Worm (Caenorhabditis elegans) whole organism, late embryonic: Measurements from ENCODE around the gene ucr-1.

Experiments used
- F13H6.1 ChIP-seq: sonication (generic microtip); optimal IDR thresholded peaks from 2 replicates; lab custom pipeline; 2016; ENCODE audit warnings: missing genetic modification characterization, missing compliant biosample characterization
- ama-1 ChIP-seq: fragments of 150-350 bp; optimal IDR thresholded peaks from 2 replicates; lab custom pipeline; 2014
- ceh-30 ChIP-seq: fragments of 150-350 bp; optimal IDR thresholded peaks from 2 replicates; lab custom pipeline; 2014; ENCODE audit warnings: missing biosample characterization, missing genetic modification characterization
- ceh-6 ChIP-seq: fragments of 200-800 bp; sonication (Bioruptor generic); optimal IDR thresholded peaks from 2 replicates; lab custom pipeline; 2018; ENCODE audit warnings: mild to moderate bottlenecking, missing genetic modification characterization, missing compliant biosample characterization
- nhr-11 ChIP-seq: fragments of 150-350 bp; optimal IDR thresholded peaks from 2 replicates; lab custom pipeline; 2014; ENCODE audit warnings: missing biosample characterization, missing genetic modification characterization
- pha-4 ChIP-seq: fragments of 150-350 bp; optimal IDR thresholded peaks from 2 replicates; lab custom pipeline; 2018; ENCODE audit warnings: missing biosample characterization, missing genetic modification reagents, missing genetic modification characterization
- tbx-2 ChIP-seq: sonication (generic microtip); optimal IDR thresholded peaks from 2 replicates; lab custom pipeline; 2016; ENCODE audit warnings: missing genetic modification characterization, missing compliant biosample characterization
- unc-86 ChIP-seq: sonication (generic microtip); optimal IDR thresholded peaks from 2 replicates; lab custom pipeline; 2016; ENCODE audit warnings: missing genetic modification characterization, missing compliant biosample characterization

DNA sequence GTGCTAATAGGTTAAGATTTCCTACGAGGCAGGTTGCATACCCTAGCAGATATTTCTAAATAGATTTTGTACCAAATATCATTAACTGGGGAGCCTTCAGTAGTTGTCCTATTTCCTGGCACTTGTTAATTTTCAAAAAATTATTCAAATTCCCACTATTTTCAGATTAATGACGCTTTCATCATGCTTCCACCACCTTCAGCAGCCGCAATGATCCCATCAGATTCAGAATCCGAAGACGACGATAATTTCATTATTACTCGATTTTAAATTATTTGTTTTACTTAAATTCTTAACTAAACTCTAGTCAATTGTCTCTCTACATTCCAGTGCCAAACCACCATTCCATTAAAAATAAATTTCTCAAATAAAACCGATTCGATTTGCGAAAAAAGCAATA lies 41.1 kb upstream of the ucr-1 start:
- TF ChIP-seq tbx-2 (no peak), F13H6.1 (no peak), pha-4 (tag; lab: Kevin White, UChicago) (no peak), ceh-30 (no peak), unc-86 (tag; lab: Kevin White, UChicago) (no peak), ceh-6 (GFP tag; lab: Kevin White, UChicago) (no peak), ama-1 (lab: Kevin White, UChicago) (no peak), nhr-11 (no peak)
